Fruit fly (Drosophila melanogaster) S2 (cell line): ENCODE measurements around the gene PPP4R2r.

Source experiments
- CG8478 ChIP-seq: fragments of >200 bp; optimal IDR thresholded peaks from 2 replicates; lab custom pipeline; 2018
- CTCF ChIP-seq, 2 experiments: fragments of >200 bp; optimal IDR thresholded peaks; 2 replicates each; lab custom pipeline; 2018

dm6 chrX:10473510-10474212 lies 5.0 kb upstream of the PPP4R2r start, which contains the start of gene CG2889:
- TF ChIP-seq CTCF (optimal IDR thresholded peaks at IDR 0.05; lab: Kevin White, UChicago) (peak in 1 of 2 experiments; percentile 14), CG8478 (no peak)
